Fruit fly (Drosophila melanogaster): Measurements from ENCODE around the gene CG31689.
A peak's percentile ranks its signal among the peaks of the same experiment; 100 is the strongest.

Gene CG31689

dm6 chr2L:2765659-2766373, 40.3 kb downstream of the CG31689 start, which contains the start of the genes Snx21 and aph-1 (continued):
- TF ChIP-seq nau (GFP tag; optimal IDR thresholded peaks at IDR 0.05): peak; percentile 82
- peak; percentile 18; the same call in 1 of the 3 replicates for TF ChIP-seq CG16813 (GFP tag; IDR thresholded peaks at IDR 0.05; ENCODE audit: partially characterized antibody)
- TF ChIP-seq CG12659 (GFP tag; optimal IDR thresholded peaks at IDR 0.05): peak; percentile 95
- no peak for TF ChIP-seq mld (GFP tag; IDR thresholded peaks at IDR 0.05; ENCODE audit: partially characterized antibody)
- peak; percentile 83 for TF ChIP-seq ewg (GFP tag; optimal IDR thresholded peaks at IDR 0.05)
- peak; percentile 62; the same call in 2 of the 3 replicates for TF ChIP-seq C15 (GFP tag; IDR thresholded peaks at IDR 0.05)
- TF ChIP-seq cwo (GFP tag; optimal IDR thresholded peaks at IDR 0.05): peak; percentile 89
- TF ChIP-seq Myb (GFP tag; optimal IDR thresholded peaks at IDR 0.05): peak; percentile 84
- TF ChIP-seq sob (GFP tag; IDR thresholded peaks at IDR 0.05): peak; percentile 90
- TF ChIP-seq Dip2 (GFP tag; IDR thresholded peaks at IDR 0.05): peak; percentile 39; the same call in 1 of the 2 replicates
- peak; percentile 85 for TF ChIP-seq esg (GFP tag; conservative IDR thresholded peaks at IDR 0.05)
- TF ChIP-seq pzg (GFP tag; optimal IDR thresholded peaks at IDR 0.05): peak; percentile 56
- peak; percentile 90 for TF ChIP-seq scrt (GFP tag; optimal IDR thresholded peaks at IDR 0.05)
- TF ChIP-seq Atf-2 (GFP tag; optimal IDR thresholded peaks at IDR 0.05): peak; percentile 85
- TF ChIP-seq Sin3A (optimal IDR thresholded peaks at IDR 0.05): peak; percentile 36
- peak; percentile 64 for TF ChIP-seq ro (GFP tag; IDR thresholded peaks at IDR 0.05)
- TF ChIP-seq disco-r (GFP tag; optimal IDR thresholded peaks at IDR 0.05): peak; percentile 75
- peak; percentile 95 for TF ChIP-seq CG17361 (GFP tag; IDR thresholded peaks at IDR 0.05)
- peak; percentile 65 for TF ChIP-seq CG7928 (GFP tag; optimal IDR thresholded peaks at IDR 0.05)
- TF ChIP-seq zen2 (GFP tag; IDR thresholded peaks at IDR 0.05; ENCODE audit: partially characterized antibody): no peak
- peak; percentile 88 for TF ChIP-seq CG11456 (GFP tag; IDR thresholded peaks at IDR 0.05)
- TF ChIP-seq sqz (GFP tag; optimal IDR thresholded peaks at IDR 0.05): peak; percentile 92
- peak; percentile 70 for TF ChIP-seq CG2116 (GFP tag; optimal IDR thresholded peaks at IDR 0.05)
- peak; percentile 63 for TF ChIP-seq CG12071 (GFP tag; optimal IDR thresholded peaks at IDR 0.05)
- peak; percentile 82 for TF ChIP-seq ci (GFP tag; IDR thresholded peaks at IDR 0.05)
- TF ChIP-seq bsh (GFP tag; optimal IDR thresholded peaks at IDR 0.05): peak; percentile 64 to 93
- peak; percentile 69 for TF ChIP-seq CG3163 (GFP tag; optimal IDR thresholded peaks at IDR 0.05)
- TF ChIP-seq sisA (GFP tag; IDR thresholded peaks at IDR 0.05): peak; percentile 89
- peak; percentile 84 for TF ChIP-seq CG6683 (GFP tag; optimal IDR thresholded peaks at IDR 0.05)
- peak; percentile 81 for TF ChIP-seq HmgD (GFP tag; optimal IDR thresholded peaks at IDR 0.05)
- peak; percentile 92 for TF ChIP-seq CG13894 (tag; optimal IDR thresholded peaks at IDR 0.05)
- TF ChIP-seq lilli (GFP tag; optimal IDR thresholded peaks at IDR 0.05): peak; percentile 92
- TF ChIP-seq MTF-1 (GFP tag; optimal IDR thresholded peaks at IDR 0.05; ENCODE audit: borderline replicate concordance): peak; percentile 50
- TF ChIP-seq ERR (GFP tag; optimal IDR thresholded peaks at IDR 0.05): peak; percentile 70
- TF ChIP-seq CG13287 (GFP tag; IDR thresholded peaks at IDR 0.05; ENCODE audit: partially characterized antibody): peak; percentile 28; the same call in 1 of the 2 replicates
- TF ChIP-seq Scr (GFP tag; IDR thresholded peaks at IDR 0.05; ENCODE audit: partially characterized antibody): peak; percentile 33; the same call in 1 of the 2 replicates
- TF ChIP-seq CG4854 (GFP tag; optimal IDR thresholded peaks at IDR 0.05): peak; percentile 72
- TF ChIP-seq lab (GFP tag; optimal IDR thresholded peaks at IDR 0.05): peak; percentile 95
- TF ChIP-seq CG8388 (GFP tag; optimal IDR thresholded peaks at IDR 0.05): peak; percentile 90
- no peak for TF ChIP-seq CG17568 (GFP tag; optimal IDR thresholded peaks at IDR 0.05)
- peak; percentile 90 for TF ChIP-seq CG9932 (GFP tag; IDR thresholded peaks at IDR 0.05)
- peak; percentile 87 for TF ChIP-seq trem (tag; optimal IDR thresholded peaks at IDR 0.05)
- peak; percentile 75 for TF ChIP-seq E2f2 (GFP tag; IDR thresholded peaks at IDR 0.05)
- peak; percentile 94 for TF ChIP-seq Hr3 (GFP tag; optimal IDR thresholded peaks at IDR 0.05)
- peak; percentile 86 for TF ChIP-seq CG18476 (GFP tag; optimal IDR thresholded peaks at IDR 0.05)
- TF ChIP-seq nerfin-1 (tag; optimal IDR thresholded peaks at IDR 0.05): peak; percentile 89
- peak; percentile 90 for TF ChIP-seq Rfx (GFP tag; IDR thresholded peaks at IDR 0.05)
- peak; percentile 79 for TF ChIP-seq Mad (GFP tag; optimal IDR thresholded peaks at IDR 0.05)

Data from whole organism, embryonic.